Worm (Caenorhabditis elegans): ENCODE data around the gene T04C9.1.

DNA sequence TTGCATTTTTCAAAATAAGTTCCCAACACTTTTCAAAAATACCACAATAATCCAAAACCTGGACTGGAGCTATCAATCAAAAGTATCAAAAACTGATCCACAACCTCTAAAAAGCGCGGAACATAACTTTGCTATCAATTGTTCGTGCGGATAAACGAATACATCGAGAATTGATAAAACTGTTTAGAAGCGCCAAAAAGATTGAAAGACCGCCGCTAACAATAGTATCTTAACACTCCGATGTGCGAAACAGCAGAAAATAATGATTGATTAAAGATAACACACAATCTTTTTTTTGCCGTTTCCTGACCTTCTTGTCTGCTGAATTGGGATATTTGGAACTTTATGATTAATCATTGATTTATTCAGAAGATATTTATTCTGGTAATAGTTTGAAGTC, 35.4 kb downstream of the T04C9.1 start, which contains the start of gene tbx-7:
- no peak for TF ChIP-seq unc-39 (tag; optimal IDR thresholded peaks at IDR 0.05)
- TF ChIP-seq egl-27 (tag; optimal IDR thresholded peaks at IDR 0.05) = no peak
- no peak for TF ChIP-seq lin-11 (tag; optimal IDR thresholded peaks at IDR 0.05)
- no peak for TF ChIP-seq unc-62 (GFP tag; optimal IDR thresholded peaks at IDR 0.05)
